Worm (Caenorhabditis elegans) whole organism, early embryonic: ENCODE measurements around the gene F53F4.4.

Source experiments
- B0310.2 ChIP-seq: sonication (generic microtip); optimal IDR thresholded peaks from 2 replicates; lab custom pipeline; 2016; ENCODE audit warnings: mild to moderate bottlenecking, missing genetic modification characterization, missing compliant biosample characterization
- F13C5.2 ChIP-seq: sonication (generic microtip); optimal IDR thresholded peaks from 2 replicates; lab custom pipeline; 2017; ENCODE audit warnings: mild to moderate bottlenecking, missing genetic modification characterization, inconsistent platforms, missing compliant biosample characterization
- aly-1 ChIP-seq: sonication (generic microtip); optimal IDR thresholded peaks from 2 replicates; lab custom pipeline; 2016; ENCODE audit warnings: missing genetic modification characterization, missing compliant biosample characterization
- ama-1 ChIP-seq: fragments of 150-350 bp; optimal IDR thresholded peaks from 2 replicates; lab custom pipeline; 2014
- ceh-36 ChIP-seq: sonication (generic microtip); optimal IDR thresholded peaks from 2 replicates; lab custom pipeline; 2016; ENCODE audit warnings: missing genetic modification characterization, inconsistent platforms, missing compliant biosample characterization
- ets-7 ChIP-seq: sonication (generic microtip); optimal IDR thresholded peaks from 2 replicates; lab custom pipeline; 2016; ENCODE audit warnings: missing genotype, missing genetic modification characterization, missing compliant biosample characterization
- flt-1 ChIP-seq: fragments of 200-800 bp; sonication (Bioruptor generic); IDR thresholded peaks from 2 replicates; pipeline ENCODE4 v1.3.6; 2022; ENCODE audit warnings: missing genetic modification characterization, missing compliant biosample characterization
- hmg-4 ChIP-seq: fragments of 200-800 bp; sonication (Bioruptor generic); optimal IDR thresholded peaks from 2 replicates; lab custom pipeline; 2018; ENCODE audit warnings: mild to moderate bottlenecking, missing genetic modification characterization, missing compliant biosample characterization
- pes-1 ChIP-seq: fragments of 200-800 bp; sonication (Bioruptor generic); IDR thresholded peaks from 2 replicates; pipeline ENCODE4 v1.3.6; 2022; ENCODE audit warnings: missing genetic modification reagents, missing genetic modification characterization, missing compliant biosample characterization
- scrt-1 ChIP-seq: fragments of 200-800 bp; sonication (Bioruptor generic); IDR thresholded peaks from 2 replicates; pipeline ENCODE4 v1.3.6; 2022; ENCODE audit warnings: missing genetic modification characterization, missing compliant biosample characterization
- sea-1 ChIP-seq: fragments of 200-800 bp; sonication (Bioruptor generic); conservative IDR thresholded peaks from 2 replicates; pipeline ENCODE4 v1.3.6; 2022; ENCODE audit warnings: missing genetic modification characterization, missing compliant biosample characterization
- tbx-11 ChIP-seq: fragments of 200-800 bp; sonication (Bioruptor generic); IDR thresholded peaks from 2 replicates; pipeline ENCODE4 v1.3.6; 2022; ENCODE audit warnings: missing genetic modification characterization, missing compliant biosample characterization

ce11 chrV:13634149-13634548 is 41.0 kb downstream of the F53F4.4 start, which contains the start of gene H37A05.2:
- no peak for TF ChIP-seq pes-1 (GFP tag; lab: Robert Waterston, UW)
- TF ChIP-seq ama-1: no peak
- no peak for TF ChIP-seq scrt-1
- no peak for TF ChIP-seq flt-1 (GFP tag; lab: Robert Waterston, UW)
- no peak for TF ChIP-seq aly-1 (tag; lab: Kevin White, UChicago)
- TF ChIP-seq sea-1: no peak
- TF ChIP-seq B0310.2: no peak
- no peak for TF ChIP-seq ceh-36 (tag; lab: Kevin White, UChicago)
- no peak for TF ChIP-seq F13C5.2 (tag; lab: Kevin White, UChicago)
- TF ChIP-seq ets-7 (tag; lab: Kevin White, UChicago): no peak
- TF ChIP-seq tbx-11 (GFP tag; lab: Robert Waterston, UW): no peak
- no peak for TF ChIP-seq hmg-4 (GFP tag; lab: Kevin White, UChicago)
